Fruit fly (Drosophila melanogaster): ENCODE data around the gene Jhbp4.

dm6 chr3R:16028651-16029050, 14.6 kb upstream of the Jhbp4 start:
- TF ChIP-seq EcR (GFP tag; optimal IDR thresholded peaks at IDR 0.05): no peak
- TF ChIP-seq pan (optimal IDR thresholded peaks at IDR 0.05): no peak
- no peak for TF ChIP-seq psq (optimal IDR thresholded peaks at IDR 0.05)
- no peak for TF ChIP-seq usp (GFP tag; optimal IDR thresholded peaks at IDR 0.05)
- no peak for TF ChIP-seq CG8478 (optimal IDR thresholded peaks at IDR 0.05)
